8 worm cellular contexts compared by ENCODE assay signal in the genomic region with DNA sequence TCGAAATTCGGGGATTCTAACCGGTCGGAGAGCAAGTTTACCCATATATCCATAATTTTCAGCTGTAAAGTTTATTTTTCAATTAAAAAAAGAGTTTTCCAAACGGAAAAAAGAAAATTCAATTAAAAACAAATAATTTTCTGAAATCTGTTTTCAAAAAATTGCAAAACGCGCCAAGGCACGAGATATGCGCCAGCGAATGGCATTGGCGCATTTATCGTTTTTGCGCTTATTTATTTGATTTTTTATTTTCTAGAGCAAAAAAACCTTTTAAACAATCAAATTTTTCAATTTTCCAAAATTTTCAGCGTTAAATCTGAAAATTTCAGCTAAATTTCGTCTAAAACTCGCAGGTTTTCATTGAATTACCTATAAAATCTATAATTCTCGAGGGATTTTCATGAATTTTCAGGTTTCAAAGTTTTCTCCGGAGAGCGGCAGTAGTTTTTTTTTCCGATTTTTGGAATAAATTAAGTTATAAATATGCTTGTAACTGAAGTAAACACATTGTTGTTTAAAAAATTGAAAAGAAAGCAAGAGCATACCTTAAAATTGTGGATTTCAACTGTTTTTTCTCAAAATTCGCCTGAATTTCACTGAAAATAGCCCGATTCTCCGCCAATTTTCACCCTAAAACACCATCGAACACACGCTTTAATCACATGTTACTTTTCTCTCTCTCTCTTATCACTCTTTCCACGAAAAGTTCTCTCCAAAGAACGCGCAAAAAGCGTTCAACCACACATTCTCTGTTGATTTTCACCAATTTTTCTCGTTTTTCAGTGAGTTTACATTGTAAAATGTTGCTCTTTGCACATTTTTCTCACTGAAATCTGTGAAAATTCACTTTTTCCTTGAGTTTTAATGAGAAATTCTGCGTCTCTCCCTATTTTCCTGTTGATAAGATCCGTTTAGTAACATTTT.
TF ChIP-seq lines count a peak whose summit lies in the region.

TSS of gene B0432.10 (minus strand) at position 649 of the 924 bp plus-strand sequence.

TF ChIP-seq in whole organism, L1 larva, 84 proteins besides CTCF, POLR2A, EP300 and RAD21 (continues in another document):
- TF ChIP-seq mdl-1 (tag; optimal IDR thresholded peaks at IDR 0.05; lab: Kevin White, UChicago) (peak in 1 of 2 experiments; percentile 72), nhr-85 (tag; lab: Kevin White, UChicago) (peak; percentile 90), unc-98 (GFP tag; IDR thresholded peaks at IDR 0.05; lab: Robert Waterston, UW) (no peak), lsy-2 (tag; optimal IDR thresholded peaks at IDR 0.05; lab: Kevin White, UChicago) (peak; percentile 92), hlh-17 (GFP tag; optimal IDR thresholded peaks at IDR 0.05; lab: Kevin White, UChicago; ENCODE audit: borderline replicate concordance) (no peak), lir-3 (tag; optimal IDR thresholded peaks at IDR 0.05; lab: Kevin White, UChicago; ENCODE audit: poor library complexity) (no peak), fkh-10 (GFP tag; optimal IDR thresholded peaks at IDR 0.05; lab: Kevin White, UChicago) (no peak), nhr-20 (tag; optimal IDR thresholded peaks at IDR 0.05; lab: Kevin White, UChicago) (peak; percentile 89), rnt-1 (tag; optimal IDR thresholded peaks at IDR 0.05; lab: Kevin White, UChicago) (peak; percentile 89)

TF ChIP-seq in whole organism, L2 larva, 48 proteins besides CTCF, POLR2A, EP300 and RAD21 (continues in another document):
- peak; percentile 40 for TF ChIP-seq nhr-237 (tag; optimal IDR thresholded peaks at IDR 0.05; lab: Kevin White, UChicago)
- peak; percentile 96 for TF ChIP-seq C34F6.9 (tag; optimal IDR thresholded peaks at IDR 0.05; lab: Kevin White, UChicago)
- peak; percentile 96 for TF ChIP-seq unc-55 (GFP tag; optimal IDR thresholded peaks at IDR 0.05; lab: Kevin White, UChicago)
- TF ChIP-seq unc-62 (GFP tag; optimal IDR thresholded peaks at IDR 0.05; lab: Kevin White, UChicago) = no peak
- peak; percentile 8 for TF ChIP-seq R02D3.7 (tag; optimal IDR thresholded peaks at IDR 0.05; lab: Kevin White, UChicago)
- no peak for TF ChIP-seq ceh-82 (tag; optimal IDR thresholded peaks at IDR 0.05; lab: Kevin White, UChicago)
- no peak for TF ChIP-seq skn-1 (tag; optimal IDR thresholded peaks at IDR 0.05; lab: Kevin White, UChicago)
- TF ChIP-seq snpc-4 (tag; optimal IDR thresholded peaks at IDR 0.05; lab: Kevin White, UChicago) = peak; percentile 60
- peak; percentile 81 for TF ChIP-seq crh-2 (tag; optimal IDR thresholded peaks at IDR 0.05; lab: Kevin White, UChicago)
- TF ChIP-seq alr-1 (tag; optimal IDR thresholded peaks at IDR 0.05; lab: Kevin White, UChicago) = no peak

TF ChIP-seq in whole organism, L3 larva, 47 proteins besides CTCF, POLR2A, EP300 and RAD21 (continues in another document):
- TF ChIP-seq mml-1 (tag; optimal IDR thresholded peaks at IDR 0.05; lab: Kevin White, UChicago) = no peak
- no peak for TF ChIP-seq sea-2 (GFP tag; optimal IDR thresholded peaks at IDR 0.05; lab: Kevin White, UChicago)
- TF ChIP-seq elt-1 (tag; optimal IDR thresholded peaks at IDR 0.05; lab: Kevin White, UChicago) = no peak
- peak; percentile 57 for TF ChIP-seq nhr-25 (tag; optimal IDR thresholded peaks at IDR 0.05; lab: Kevin White, UChicago)
- TF ChIP-seq nhr-43 (tag; optimal IDR thresholded peaks at IDR 0.05; lab: Kevin White, UChicago; ENCODE audit: poor library complexity, severe bottlenecking) = no peak
- no peak for TF ChIP-seq ztf-4 (tag; optimal IDR thresholded peaks at IDR 0.05; lab: Kevin White, UChicago)
- peak; percentile 18 for TF ChIP-seq hmg-11 (tag; optimal IDR thresholded peaks at IDR 0.05; lab: Kevin White, UChicago)
- TF ChIP-seq skn-1 (tag; optimal IDR thresholded peaks at IDR 0.05; lab: Kevin White, UChicago) = peak; percentile 69
- TF ChIP-seq tbx-2 (tag; optimal IDR thresholded peaks at IDR 0.05; lab: Kevin White, UChicago) = no peak
- TF ChIP-seq fkh-10 (GFP tag; optimal IDR thresholded peaks at IDR 0.05; lab: Kevin White, UChicago) = peak; percentile 8

TF ChIP-seq in whole organism, L4 larva, 104 proteins besides CTCF, POLR2A, EP300 and RAD21 (continues in another document):
- TF ChIP-seq lin-1 (GFP tag; IDR thresholded peaks at IDR 0.05; lab: Robert Waterston, UW) (no peak), mep-1 (tag; optimal IDR thresholded peaks at IDR 0.05; lab: Kevin White, UChicago) (peak; percentile 79), mxl-2 (GFP tag; conservative IDR thresholded peaks at IDR 0.05; lab: Robert Waterston, UW) (no peak), zip-11 (GFP tag; IDR thresholded peaks at IDR 0.05; lab: Robert Waterston, UW) (no peak), pqm-1 (tag; optimal IDR thresholded peaks at IDR 0.05; lab: Kevin White, UChicago) (peak; percentile 19), nhr-102 (tag; optimal IDR thresholded peaks at IDR 0.05; lab: Kevin White, UChicago) (peak; percentile 33), duxl-1 (tag; optimal IDR thresholded peaks at IDR 0.05; lab: Kevin White, UChicago; ENCODE audit: poor library complexity) (peak; percentile 61), F37D6.2 (tag; optimal IDR thresholded peaks at IDR 0.05; lab: Kevin White, UChicago) (peak; percentile 46), nhr-28 (tag; optimal IDR thresholded peaks at IDR 0.05; lab: Kevin White, UChicago) (peak; percentile 57)

TF ChIP-seq in whole organism, late embryonic, 69 proteins besides CTCF, POLR2A, EP300 and RAD21:
- TF ChIP-seq unc-55 (GFP tag; optimal IDR thresholded peaks at IDR 0.05; lab: Kevin White, UChicago) = peak; percentile 4
- peak; percentile 19 for TF ChIP-seq ceh-18 (tag; optimal IDR thresholded peaks at IDR 0.05; lab: Kevin White, UChicago)
- TF ChIP-seq ceh-22 (tag; optimal IDR thresholded peaks at IDR 0.05; lab: Kevin White, UChicago) = no peak
- no peak for TF ChIP-seq ceh-34 (tag; optimal IDR thresholded peaks at IDR 0.05; lab: Kevin White, UChicago)
- peak; percentile 69 for TF ChIP-seq nfya-1 (tag; optimal IDR thresholded peaks at IDR 0.05; lab: Kevin White, UChicago)
- TF ChIP-seq unc-42 (tag; optimal IDR thresholded peaks at IDR 0.05; lab: Kevin White, UChicago) = peak; percentile 45
- TF ChIP-seq dve-1 (tag; optimal IDR thresholded peaks at IDR 0.05; lab: Kevin White, UChicago) = peak; percentile 18

TF ChIP-seq in whole organism, midembryonic, 9 proteins besides CTCF, POLR2A, EP300 and RAD21:
- no peak for TF ChIP-seq T22C8.4 (GFP tag; IDR thresholded peaks at IDR 0.05; lab: Robert Waterston, UW)
- TF ChIP-seq ref-1 (GFP tag; conservative IDR thresholded peaks at IDR 0.05; lab: Robert Waterston, UW) = no peak
- peak; percentile 29 for TF ChIP-seq cog-1 (tag; optimal IDR thresholded peaks at IDR 0.05; lab: Kevin White, UChicago)

TF ChIP-seq in whole organism, mixed stage, embryonic, 35 proteins besides CTCF, POLR2A, EP300 and RAD21 (continues in another document):
- TF ChIP-seq bed-3 (GFP tag; optimal IDR thresholded peaks at IDR 0.05; lab: Kevin White, UChicago) (no peak), elt-3 (tag; optimal IDR thresholded peaks at IDR 0.05; lab: Kevin White, UChicago) (no peak), zip-8 (tag; optimal IDR thresholded peaks at IDR 0.05; lab: Kevin White, UChicago) (no peak), hlh-1 (tag; optimal IDR thresholded peaks at IDR 0.05; lab: Kevin White, UChicago) (peak; percentile 26), lsy-2 (tag; optimal IDR thresholded peaks at IDR 0.05; lab: Kevin White, UChicago) (peak; percentile 73), tbx-8 (GFP tag; optimal IDR thresholded peaks at IDR 0.05; lab: Kevin White, UChicago) (no peak), drap-1 (GFP tag; optimal IDR thresholded peaks at IDR 0.05; lab: Kevin White, UChicago) (no peak), M03D4.4 (tag; optimal IDR thresholded peaks at IDR 0.05; lab: Kevin White, UChicago) (no peak), ceh-43 (GFP tag; optimal IDR thresholded peaks at IDR 0.05; lab: Kevin White, UChicago) (no peak), mab-5 (tag; optimal IDR thresholded peaks at IDR 0.05; lab: Kevin White, UChicago) (no peak), nhr-12 (tag; optimal IDR thresholded peaks at IDR 0.05; lab: Kevin White, UChicago) (no peak), sem-2 (GFP tag; optimal IDR thresholded peaks at IDR 0.05; lab: Kevin White, UChicago) (no peak), nhr-2 (tag; optimal IDR thresholded peaks at IDR 0.05; lab: Kevin White, UChicago) (no peak), ceh-39 (tag; optimal IDR thresholded peaks at IDR 0.05; lab: Kevin White, UChicago) (peak; percentile 0), nhr-76 (tag; optimal IDR thresholded peaks at IDR 0.05; lab: Kevin White, UChicago) (no peak), sptf-1 (tag; optimal IDR thresholded peaks at IDR 0.05; lab: Kevin White, UChicago) (peak; percentile 8), mls-2 (tag; optimal IDR thresholded peaks at IDR 0.05; lab: Kevin White, UChicago) (no peak), elt-1 (tag; optimal IDR thresholded peaks at IDR 0.05; lab: Kevin White, UChicago; ENCODE audit: borderline replicate concordance, insufficient read depth) (no peak)

TF ChIP-seq in whole organism, young adult, 124 proteins besides CTCF, POLR2A, EP300 and RAD21 (continues in another document):
- no peak for TF ChIP-seq ceh-79 (tag; optimal IDR thresholded peaks at IDR 0.05; lab: Kevin White, UChicago)
- no peak for TF ChIP-seq B0019.2 (GFP tag; conservative IDR thresholded peaks at IDR 0.05; lab: Robert Waterston, UW)
- TF ChIP-seq madf-10 (tag; optimal IDR thresholded peaks at IDR 0.05; lab: Kevin White, UChicago) = no peak
- TF ChIP-seq tlf-1 (GFP tag; optimal IDR thresholded peaks at IDR 0.05; lab: Kevin White, UChicago) = peak; percentile 7
- TF ChIP-seq hmg-1.2 (GFP tag; IDR thresholded peaks at IDR 0.05; lab: Robert Waterston, UW) = peak; percentile 31; the same call in 1 of the 2 replicates
- TF ChIP-seq hlh-26 (GFP tag; conservative IDR thresholded peaks at IDR 0.05; lab: Robert Waterston, UW) = no peak
- no peak for TF ChIP-seq F55B11.4 (tag; optimal IDR thresholded peaks at IDR 0.05; lab: Kevin White, UChicago; ENCODE audit: borderline replicate concordance, insufficient read depth)
- no peak for TF ChIP-seq somi-1 (GFP tag; optimal IDR thresholded peaks at IDR 0.05; lab: Kevin White, UChicago)
- TF ChIP-seq lir-1 (GFP tag; conservative IDR thresholded peaks at IDR 0.05; lab: Robert Waterston, UW) = 0 out of 2 replicates have a peak, but pooled peaks have one; percentile 9
- no peak for TF ChIP-seq egl-44 (GFP tag; IDR thresholded peaks at IDR 0.05; lab: Robert Waterston, UW)
- no peak for TF ChIP-seq madf-8 (GFP tag; conservative IDR thresholded peaks at IDR 0.05; lab: Robert Waterston, UW)
- TF ChIP-seq lsl-1 (GFP tag; optimal IDR thresholded peaks at IDR 0.05; lab: Kevin White, UChicago) = peak; percentile 28
- TF ChIP-seq ccch-3 (GFP tag; optimal IDR thresholded peaks at IDR 0.05; lab: Kevin White, UChicago) = no peak
- TF ChIP-seq snpc-1.1 (tag; optimal IDR thresholded peaks at IDR 0.05; lab: Kevin White, UChicago; ENCODE audit: insufficient read depth) = no peak
- no peak for TF ChIP-seq Y56A3A.18 (GFP tag; IDR thresholded peaks at IDR 0.05; lab: Robert Waterston, UW)
- no peak for TF ChIP-seq lag-1 (GFP tag; IDR thresholded peaks at IDR 0.05; lab: Robert Waterston, UW)
- TF ChIP-seq Y79H2A.3 (GFP tag; conservative IDR thresholded peaks at IDR 0.05; lab: Robert Waterston, UW) = no peak
- TF ChIP-seq fkh-3 (tag; optimal IDR thresholded peaks at IDR 0.05; lab: Kevin White, UChicago) = no peak
- TF ChIP-seq attf-5 (GFP tag; optimal IDR thresholded peaks at IDR 0.05; lab: Kevin White, UChicago) = peak; percentile 52
- peak; percentile 81 for TF ChIP-seq efl-1 (GFP tag; optimal IDR thresholded peaks at IDR 0.05; lab: Kevin White, UChicago)
